Worm (Caenorhabditis elegans) whole organism, young adult: ENCODE results near the gene ash-2.

ENCODE experiments used
- K12H6.12 ChIP-seq: fragments of 200-800 bp; sonication (Bioruptor generic); optimal IDR thresholded peaks from 2 replicates; lab custom pipeline; 2018; ENCODE audit warnings: mild to moderate bottlenecking, missing genetic modification characterization, missing compliant biosample characterization
- ama-1 ChIP-seq, 3 experiments: fragments of 150-350 bp in 1 of 3; sonication (generic microtip) in 2 of 3; optimal IDR thresholded peaks; 2 replicates each; lab custom pipeline; 2014 to 2018; ENCODE audit warnings: missing biosample characterization in 2 of 3, missing genetic modification characterization in 2 of 3, missing genetic modification reagents in 2 of 3
- attf-3 ChIP-seq: fragments of 200-800 bp; sonication (Bioruptor generic); conservative IDR thresholded peaks from 2 replicates; pipeline ENCODE4 v1.3.6; 2022; ENCODE audit warnings: missing genetic modification reagents, missing genetic modification characterization, missing compliant biosample characterization
- egrh-3 ChIP-seq: fragments of 200-800 bp; sonication (Bioruptor generic); IDR thresholded peaks from 2 replicates; pipeline ENCODE4 v1.3.6; 2022; ENCODE audit warnings: missing genetic modification reagents, missing genetic modification characterization, missing compliant biosample characterization
- hsf-1 ChIP-seq: fragments of 200-800 bp; sonication (Bioruptor generic); IDR thresholded peaks from 2 replicates; pipeline ENCODE4 v1.3.6; 2022; ENCODE audit warnings: missing genetic modification reagents, missing genetic modification characterization, missing compliant biosample characterization
- madf-10 ChIP-seq: sonication (generic microtip); optimal IDR thresholded peaks from 2 replicates; lab custom pipeline; 2016; ENCODE audit warnings: mild to moderate bottlenecking, missing genetic modification characterization, missing compliant biosample characterization
- mcd-1 ChIP-seq: fragments of 200-800 bp; sonication (Bioruptor generic); IDR thresholded peaks from 2 replicates; pipeline ENCODE4 v1.3.6; 2022; ENCODE audit warnings: missing genetic modification reagents, missing genetic modification characterization, missing compliant biosample characterization
- nfya-2 ChIP-seq: fragments of 200-800 bp; sonication (Bioruptor generic); IDR thresholded peaks from 2 replicates; pipeline ENCODE4 v1.3.6; 2022; ENCODE audit warnings: missing genetic modification reagents, missing genetic modification characterization, missing compliant biosample characterization
- ztf-18 ChIP-seq: sonication (generic microtip); optimal IDR thresholded peaks from 2 replicates; lab custom pipeline; 2016; ENCODE audit warnings: missing genotype, mild to moderate bottlenecking, missing genetic modification characterization, missing compliant biosample characterization

DNA sequence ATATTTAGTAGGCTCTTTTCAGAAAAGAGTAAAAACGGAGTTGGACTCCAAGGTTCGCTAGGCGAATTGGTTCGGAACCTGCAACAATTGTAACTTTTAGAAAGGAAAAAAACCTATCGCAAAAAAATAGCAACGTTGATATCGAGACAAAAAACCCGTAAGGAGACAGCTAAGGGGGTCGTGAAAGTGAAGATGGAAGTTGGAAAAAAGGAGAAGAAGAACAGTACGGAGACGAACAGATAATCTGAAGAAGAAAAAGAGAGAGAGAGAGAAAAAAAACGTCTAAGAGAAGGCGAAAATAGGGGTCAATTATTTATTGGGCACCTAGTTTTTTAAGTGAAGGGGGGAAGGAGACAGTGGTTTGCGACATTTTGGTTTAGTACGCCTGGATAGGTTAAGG, 44.4 kb upstream of the ash-2 start, which contains the start of gene lin-29:
- TF ChIP-seq ama-1 (optimal IDR thresholded peaks at IDR 0.05; lab: Kevin White, UChicago) (no peak), ama-1 (GFP tag; optimal IDR thresholded peaks at IDR 0.05; lab: Kevin White, UChicago) (no peak), egrh-3 (GFP tag; lab: Robert Waterston, UW) (no peak), mcd-1 (GFP tag; lab: Robert Waterston, UW) (no peak), nfya-2 (GFP tag; lab: Robert Waterston, UW) (no peak), madf-10 (tag; lab: Kevin White, UChicago) (no peak), K12H6.12 (no peak), hsf-1 (GFP tag; lab: Robert Waterston, UW) (no peak), attf-3 (no peak), ztf-18 (no peak)
